Worm (Caenorhabditis elegans) whole organism, L4 larva: ENCODE measurements around the gene pitp-1.

ENCODE experiments used
- F26F4.8 ChIP-seq: fragments of 200-800 bp; sonication (Bioruptor generic); conservative IDR thresholded peaks from 2 replicates; pipeline ENCODE4 v1.3.6; 2022; ENCODE audit warnings: missing genetic modification characterization, missing compliant biosample characterization
- F37D6.2 ChIP-seq: sonication (generic microtip); optimal IDR thresholded peaks from 2 replicates; lab custom pipeline; 2016; ENCODE audit warnings: mild to moderate bottlenecking, missing genetic modification characterization, missing compliant biosample characterization
- F44E2.7 ChIP-seq: fragments of 200-800 bp; sonication (Bioruptor generic); IDR thresholded peaks from 2 replicates; pipeline ENCODE4 v2.1.2; 2022; ENCODE audit warnings: missing genetic modification characterization, missing compliant biosample characterization
- F49E8.2 ChIP-seq: sonication (generic microtip); optimal IDR thresholded peaks from 2 replicates; lab custom pipeline; 2016; ENCODE audit warnings: missing compliant biosample characterization, mild to moderate bottlenecking, missing genetic modification characterization, borderline replicate concordance
- Y48G9A.11 ChIP-seq: fragments of 200-800 bp; sonication (Bioruptor generic); IDR thresholded peaks from 2 replicates; pipeline ENCODE4 v1.3.6; 2022; ENCODE audit warnings: missing genetic modification reagents, missing genetic modification characterization, missing compliant biosample characterization
- Y5F2A.4 ChIP-seq: fragments of 200-800 bp; sonication (Bioruptor generic); optimal IDR thresholded peaks from 2 replicates; lab custom pipeline; 2018; ENCODE audit warnings: mild to moderate bottlenecking, missing genetic modification characterization, missing compliant biosample characterization
- aha-1 ChIP-seq: fragments of 150-350 bp; peaks from one replicate; lab custom pipeline; 2014; ENCODE audit warnings: missing biosample characterization, missing genetic modification characterization
- aly-2 ChIP-seq: sonication (generic microtip); optimal IDR thresholded peaks from 2 replicates; lab custom pipeline; 2018; ENCODE audit warnings: missing biosample characterization, missing genetic modification characterization
- ceh-28 ChIP-seq: fragments of 150-350 bp; optimal IDR thresholded peaks from 2 replicates; lab custom pipeline; 2014; ENCODE audit warnings: missing biosample characterization, missing genetic modification reagents, missing genetic modification characterization
- ceh-32 ChIP-seq: sonication (generic microtip); optimal IDR thresholded peaks from 2 replicates; lab custom pipeline; 2016; ENCODE audit warnings: mild to moderate bottlenecking, missing genetic modification characterization, missing compliant biosample characterization; ENCODE audit not compliant: poor library complexity
- ceh-44 ChIP-seq: fragments of 200-800 bp; sonication (Bioruptor generic); IDR thresholded peaks from 2 replicates; pipeline ENCODE4 v1.3.6; 2022; ENCODE audit warnings: missing genetic modification reagents, missing genetic modification characterization, missing compliant biosample characterization
- ceh-82 ChIP-seq: sonication (generic microtip); optimal IDR thresholded peaks from 2 replicates; lab custom pipeline; 2017; ENCODE audit warnings: missing biosample characterization, missing genetic modification characterization
- daf-16 ChIP-seq, 3 experiments: sonication (generic microtip); optimal IDR thresholded peaks; 2 replicates each; lab custom pipeline; 2016 to 2017; ENCODE audit warnings: missing genetic modification characterization in 3 of 3, missing genetic modification reagents in 3 of 3, mild to moderate bottlenecking in 2 of 3, missing compliant biosample characterization in 2 of 3, missing biosample characterization in 1 of 3, moderate library complexity in 1 of 3
- daf-19 ChIP-seq: fragments of 200-800 bp; sonication (Bioruptor generic); conservative IDR thresholded peaks from 2 replicates; pipeline ENCODE4 v1.3.6; 2022; ENCODE audit warnings: missing genetic modification characterization, missing compliant biosample characterization
- daf-8 ChIP-seq: fragments of 200-800 bp; sonication (Bioruptor generic); IDR thresholded peaks from 2 replicates; pipeline ENCODE4 v1.3.6; 2022; ENCODE audit warnings: missing genetic modification characterization, missing compliant biosample characterization
- dmd-6 ChIP-seq: fragments of 200-800 bp; sonication (Bioruptor generic); IDR thresholded peaks from 2 replicates; pipeline ENCODE4 v1.3.6; 2022; ENCODE audit warnings: missing genetic modification reagents, missing genetic modification characterization, missing compliant biosample characterization
- dmd-8 ChIP-seq: fragments of 200-800 bp; sonication (Bioruptor generic); IDR thresholded peaks from 2 replicates; pipeline ENCODE4 v1.3.6; 2022; ENCODE audit warnings: missing genetic modification characterization, missing compliant biosample characterization
- dmd-9 ChIP-seq: fragments of 200-800 bp; sonication (Bioruptor generic); IDR thresholded peaks from 2 replicates; pipeline ENCODE4 v1.3.6; 2022; ENCODE audit warnings: missing genetic modification reagents, missing genetic modification characterization, missing compliant biosample characterization
- duxl-1 ChIP-seq: sonication (generic microtip); optimal IDR thresholded peaks from 2 replicates; lab custom pipeline; 2016; ENCODE audit warnings: mild to moderate bottlenecking, missing genetic modification characterization, moderate library complexity, missing compliant biosample characterization; ENCODE audit not compliant: poor library complexity
- dve-1 ChIP-seq: sonication (generic microtip); optimal IDR thresholded peaks from 2 replicates; lab custom pipeline; 2017; ENCODE audit warnings: antibody characterized with exemption, mild to moderate bottlenecking, missing genetic modification characterization, missing compliant biosample characterization; ENCODE audit not compliant: insufficient read depth
- egl-27 ChIP-seq: sonication (generic microtip); optimal IDR thresholded peaks from 3 replicates; lab custom pipeline; 2017; ENCODE audit warnings: missing biosample characterization, missing genetic modification reagents, missing genetic modification characterization
- hif-1 ChIP-seq, 2 experiments: sonication (generic microtip); optimal IDR thresholded peaks; 2 replicates each; lab custom pipeline; 2016 to 2017; ENCODE audit warnings: missing compliant biosample characterization in 2 of 2, missing genetic modification characterization in 2 of 2, missing genetic modification reagents in 2 of 2, missing genotype in 2 of 2, mild to moderate bottlenecking in 1 of 2
- hlh-11 ChIP-seq: fragments of 200-800 bp; sonication (Bioruptor generic); optimal IDR thresholded peaks from 2 replicates; lab custom pipeline; 2018; ENCODE audit warnings: mild to moderate bottlenecking, missing genetic modification characterization, missing compliant biosample characterization
- lin-1 ChIP-seq: fragments of 200-800 bp; sonication (Bioruptor generic); IDR thresholded peaks from 2 replicates; pipeline ENCODE4 v1.3.6; 2022; ENCODE audit warnings: missing genetic modification reagents, missing genetic modification characterization, missing compliant biosample characterization
- lin-39 ChIP-seq: fragments of 150-350 bp; optimal IDR thresholded peaks from 2 replicates; lab custom pipeline; 2014; ENCODE audit warnings: missing biosample characterization, missing genetic modification reagents, missing genetic modification characterization
- mep-1 ChIP-seq: fragments of 150-350 bp; sonication (generic microtip); optimal IDR thresholded peaks from 3 replicates; lab custom pipeline; 2014; ENCODE audit warnings: missing biosample characterization, missing genetic modification characterization
- mes-2 ChIP-seq: sonication (generic microtip); optimal IDR thresholded peaks from 2 replicates; lab custom pipeline; 2016; ENCODE audit warnings: missing genotype, mild to moderate bottlenecking, missing genetic modification characterization, missing compliant biosample characterization; ENCODE audit not compliant: poor library complexity, severe bottlenecking
- nhr-10 ChIP-seq: fragments of 150-350 bp; optimal IDR thresholded peaks from 2 replicates; lab custom pipeline; 2014; ENCODE audit warnings: missing biosample characterization, missing genetic modification characterization
- nhr-11 ChIP-seq: fragments of 150-350 bp; optimal IDR thresholded peaks from 2 replicates; lab custom pipeline; 2014; ENCODE audit warnings: missing biosample characterization, missing genetic modification characterization
- nhr-111 ChIP-seq: fragments of 200-800 bp; sonication (Bioruptor generic); optimal IDR thresholded peaks from 2 replicates; lab custom pipeline; 2018; ENCODE audit warnings: mild to moderate bottlenecking, missing genetic modification characterization, missing compliant biosample characterization
- nhr-28 ChIP-seq: fragments of 150-350 bp; optimal IDR thresholded peaks from 2 replicates; lab custom pipeline; 2014; ENCODE audit warnings: missing biosample characterization, missing genetic modification characterization
- nhr-41 ChIP-seq: fragments of 200-800 bp; sonication (Bioruptor generic); IDR thresholded peaks from 2 replicates; pipeline ENCODE4 v1.3.6; 2022; ENCODE audit warnings: missing genetic modification reagents, missing genetic modification characterization, missing compliant biosample characterization
- nhr-42 ChIP-seq: fragments of 200-800 bp; sonication (Bioruptor generic); IDR thresholded peaks from 2 replicates; pipeline ENCODE4 v1.3.6; 2022; ENCODE audit warnings: missing genetic modification characterization, missing compliant biosample characterization
- nhr-77 ChIP-seq: fragments of 150-350 bp; optimal IDR thresholded peaks from 2 replicates; lab custom pipeline; 2014; ENCODE audit warnings: missing biosample characterization, missing genetic modification characterization
- sdz-12 ChIP-seq: fragments of 200-800 bp; sonication (Bioruptor generic); optimal IDR thresholded peaks from 2 replicates; lab custom pipeline; 2018; ENCODE audit warnings: mild to moderate bottlenecking, missing genetic modification characterization, missing compliant biosample characterization
- unc-130 ChIP-seq: sonication (generic microtip); optimal IDR thresholded peaks from 2 replicates; lab custom pipeline; 2016; ENCODE audit warnings: missing genetic modification reagents, missing genetic modification characterization, missing compliant biosample characterization
- unc-62 ChIP-seq, 3 experiments: fragments of 150-350 bp in 1 of 3; sonication (generic microtip); optimal IDR thresholded peaks in 2 of 3; peaks in 1 of 3; 1 replicate in 1 of 3; 2 replicates in 2 of 3; lab custom pipeline; 2014 to 2017; ENCODE audit warnings: missing biosample characterization in 3 of 3, missing genetic modification characterization in 3 of 3, missing genetic modification reagents in 3 of 3, missing genotype in 1 of 3
- vab-7 ChIP-seq: fragments of 200-800 bp; sonication (Bioruptor generic); IDR thresholded peaks from 2 replicates; pipeline ENCODE4 v1.3.6; 2022; ENCODE audit warnings: missing genetic modification reagents, missing genetic modification characterization, missing compliant biosample characterization
- zfp-2 ChIP-seq: sonication (generic microtip); optimal IDR thresholded peaks from 2 replicates; lab custom pipeline; 2016; ENCODE audit warnings: mild to moderate bottlenecking, missing genetic modification characterization, missing compliant biosample characterization

pitp-1 gene

ce11 chrIII:3480236-3480635 is 49.4 kb downstream of the pitp-1 start:
- TF ChIP-seq nhr-28 (tag; lab: Kevin White, UChicago) (peak; percentile 6), aha-1 (tag; lab: Kevin White, UChicago) (peak; percentile 50), ceh-32 (tag; lab: Kevin White, UChicago) (no peak)

- TF ChIP-seq lin-39 (tag; lab: Kevin White, UChicago): no peak
- no peak for TF ChIP-seq ceh-28 (tag; lab: Kevin White, UChicago)
- no peak for TF ChIP-seq daf-19 (GFP tag; lab: Robert Waterston, UW)
- no peak for TF ChIP-seq F44E2.7 (GFP tag; lab: Robert Waterston, UW)
- TF ChIP-seq Y48G9A.11 (GFP tag; lab: Robert Waterston, UW): no peak
- no peak for TF ChIP-seq nhr-77
- no peak for TF ChIP-seq F26F4.8 (GFP tag; lab: Robert Waterston, UW)
- no peak for TF ChIP-seq Y5F2A.4 (GFP tag; lab: Kevin White, UChicago)
- TF ChIP-seq vab-7 (GFP tag; lab: Robert Waterston, UW): no peak
- TF ChIP-seq unc-130 (GFP tag; lab: Kevin White, UChicago): no peak
- no peak for TF ChIP-seq F37D6.2 (tag; lab: Kevin White, UChicago)
- no peak for TF ChIP-seq mep-1 (tag; lab: Kevin White, UChicago)
- no peak for TF ChIP-seq sdz-12
- TF ChIP-seq zfp-2: no peak
- TF ChIP-seq ceh-82: no peak
- TF ChIP-seq aly-2 (tag; lab: Kevin White, UChicago): no peak
Measured at ce11 chrIII:3478795-3479398, 50.7 kb downstream of the pitp-1 start.

DNA sequence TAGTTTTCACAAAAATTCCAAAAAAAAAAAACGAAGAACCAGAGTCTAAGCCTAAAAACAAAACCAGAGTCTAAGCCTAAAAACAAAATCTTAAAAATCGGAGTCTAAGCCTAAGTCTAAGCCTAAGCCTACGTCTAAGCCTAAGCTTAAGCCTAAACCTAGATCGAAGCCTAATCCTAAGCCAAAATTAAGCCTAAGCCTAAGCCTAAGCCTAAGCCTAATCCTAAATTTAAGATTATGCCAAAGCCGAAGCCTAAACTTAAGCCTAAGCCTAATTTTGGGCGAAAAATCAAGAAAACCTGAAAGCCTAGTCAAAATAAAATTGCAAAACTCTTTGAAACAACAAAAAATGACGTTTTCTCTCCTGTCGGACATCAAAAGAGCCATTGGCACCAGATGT is 52.2 kb downstream of the pitp-1 start:
- TF ChIP-seq egl-27 (tag; lab: Kevin White, UChicago): no peak
- peak in 1 of 2 experiments; percentile 81 for TF ChIP-seq unc-62 (GFP tag; optimal IDR thresholded peaks at IDR 0.05 in 1 of 2; lab: Kevin White, UChicago)
- TF ChIP-seq unc-62 (tag; optimal IDR thresholded peaks at IDR 0.05; lab: Kevin White, UChicago): no peak

DNA sequence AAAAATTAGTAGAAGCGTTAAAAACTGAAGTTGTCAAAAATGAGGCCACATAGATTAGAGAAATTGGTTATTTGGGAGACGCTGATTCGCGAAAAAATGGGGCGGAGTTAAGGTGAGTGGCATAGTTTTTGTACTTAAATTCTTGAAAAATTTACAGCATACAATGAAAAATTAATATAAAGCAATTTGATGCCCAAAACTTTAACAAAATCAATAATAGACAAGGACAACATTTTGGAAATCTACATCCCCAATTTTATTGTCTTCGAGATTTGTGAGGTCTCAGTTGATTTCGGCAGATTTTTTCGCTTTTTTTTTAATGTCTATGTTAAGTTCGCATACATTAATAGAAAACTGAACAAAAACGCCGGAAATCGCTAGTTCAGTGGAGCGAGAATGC is 53.3 kb downstream of the pitp-1 start:
- TF ChIP-seq mes-2 (peak; percentile 42), unc-130 (GFP tag; lab: Kevin White, UChicago) (peak; percentile 19), aly-2 (tag; lab: Kevin White, UChicago) (no peak), nhr-41 (GFP tag; lab: Robert Waterston, UW) (no peak), nhr-42 (GFP tag; lab: Robert Waterston, UW) (no peak), daf-8 (GFP tag; lab: Robert Waterston, UW) (no peak), nhr-11 (no peak), hif-1 (tag; optimal IDR thresholded peaks at IDR 0.05; lab: Kevin White, UChicago) (peak in 1 of 2 experiments; percentile 81), zfp-2 (no peak), dmd-9 (no peak), lin-1 (GFP tag; lab: Robert Waterston, UW) (no peak), dmd-8 (GFP tag; lab: Robert Waterston, UW) (no peak), F49E8.2 (tag; lab: Kevin White, UChicago) (no peak), duxl-1 (tag; lab: Kevin White, UChicago) (no peak)

DNA sequence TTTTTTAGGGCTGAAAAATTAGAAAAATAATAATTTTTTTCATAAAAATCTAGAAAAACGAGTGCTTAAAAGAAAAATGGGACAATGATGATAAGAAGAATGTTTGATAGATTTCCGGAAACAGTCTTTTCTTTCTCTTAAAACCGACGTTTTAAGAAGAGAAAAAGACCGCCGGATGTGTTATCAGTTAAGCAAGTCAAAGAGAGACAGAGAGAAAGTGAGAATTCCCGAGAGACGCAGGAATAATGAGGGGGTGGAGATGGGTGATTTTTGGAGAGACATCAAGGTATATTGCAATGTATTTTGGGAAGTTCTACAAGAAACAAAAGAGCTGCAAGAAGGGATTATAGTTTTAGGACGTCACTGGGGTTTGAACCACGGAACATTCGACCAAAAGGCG is 54.1 kb downstream of the pitp-1 start, which contains the start of gene C34C12.9:
C34C12.9 (minus strand) TSS at position 16 of the 400 bp plus-strand sequence.
- no peak for TF ChIP-seq duxl-1 (tag; lab: Kevin White, UChicago)
- TF ChIP-seq nhr-111 (GFP tag; lab: Kevin White, UChicago): no peak
- TF ChIP-seq nhr-28 (tag; lab: Kevin White, UChicago): peak; percentile 35
- no peak for TF ChIP-seq ceh-44 (GFP tag; lab: Robert Waterston, UW)
- TF ChIP-seq lin-1 (GFP tag; lab: Robert Waterston, UW): peak; percentile 93
- no peak for TF ChIP-seq daf-16 (GFP tag; optimal IDR thresholded peaks at IDR 0.05; lab: Kevin White, UChicago)
- peak; percentile 10 for TF ChIP-seq daf-16 (tag; optimal IDR thresholded peaks at IDR 0.05; lab: Kevin White, UChicago)
- TF ChIP-seq dmd-6 (GFP tag; lab: Robert Waterston, UW): peak; percentile 66
- no peak for TF ChIP-seq nhr-42 (GFP tag; lab: Robert Waterston, UW)
- TF ChIP-seq nhr-10 (tag; lab: Kevin White, UChicago): no peak
- peak; percentile 39 for TF ChIP-seq aha-1 (tag; lab: Kevin White, UChicago)
- TF ChIP-seq vab-7 (GFP tag; lab: Robert Waterston, UW): no peak
- peak; percentile 16 for TF ChIP-seq hlh-11 (tag; lab: Kevin White, UChicago)
- TF ChIP-seq dve-1: peak; percentile 17
- no peak for TF ChIP-seq daf-8 (GFP tag; lab: Robert Waterston, UW)
- TF ChIP-seq, all 104 proteins: peak for 7
